Comparison of ENCODE assay signal across 3 worm cellular contexts in the genomic region with DNA sequence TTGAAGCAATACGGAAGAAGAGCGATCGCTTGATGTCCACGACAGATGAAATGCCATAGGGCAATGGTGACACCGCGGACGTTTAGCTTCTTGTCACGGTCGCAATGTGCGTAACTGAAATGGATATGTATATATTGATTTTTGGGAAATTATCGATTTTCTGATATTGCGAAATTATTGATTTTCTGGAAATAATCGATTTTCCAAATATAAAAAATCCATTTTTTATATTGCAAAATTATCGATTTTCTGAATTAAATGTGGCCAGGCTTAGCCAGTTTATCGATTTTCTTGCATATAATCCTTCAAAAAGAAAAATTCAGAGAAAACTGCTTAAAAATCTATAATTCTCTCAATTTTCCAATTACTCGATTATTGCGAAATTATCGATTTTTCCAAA.
TF ChIP-seq lines count a peak whose summit lies in the region.

No protein-coding gene starts in this region.

TF ChIP-seq in whole organism, L3 larva, 47 proteins besides CTCF, POLR2A, EP300 and RAD21:
- TF ChIP-seq ceh-28 (tag; optimal IDR thresholded peaks at IDR 0.05; lab: Kevin White, UChicago): peak; percentile 71
TF ChIP-seq in whole organism, L3 larva: peak in this region for 1; not testable (repeated sequence) for 46.

TF ChIP-seq in whole organism, L4 larva, 104 proteins besides CTCF, POLR2A, EP300 and RAD21:
- TF ChIP-seq ceh-28 (tag; optimal IDR thresholded peaks at IDR 0.05; lab: Kevin White, UChicago): peak; percentile 40
TF ChIP-seq in whole organism, L4 larva: peak in this region for 1; not testable (repeated sequence) for 103.

TF ChIP-seq in whole organism, midembryonic, 9 proteins besides CTCF, POLR2A, EP300 and RAD21:
- TF ChIP-seq T22C8.4 (GFP tag; IDR thresholded peaks at IDR 0.05; lab: Robert Waterston, UW): peak; percentile 83
